Worm (Caenorhabditis elegans) whole organism, dauer: Measurements from ENCODE around the gene T28F3.5.

Experiments used
- unc-62 ChIP-seq: sonication (generic microtip); optimal IDR thresholded peaks from 2 replicates; lab custom pipeline; 2017; ENCODE audit warnings: missing biosample characterization, missing genetic modification reagents, missing genetic modification characterization

The T28F3.5 gene

ce11 chrIV:17294489-17294888, at the start of gene T28F3.5:
T28F3.5 (plus strand) TSS chrIV:17294789.
- TF ChIP-seq unc-62 (GFP tag; lab: Kevin White, UChicago) = no peak

ce11 chrIV:17245200-17245599, 49.4 kb upstream of the T28F3.5 start, which contains the start of gene ZK550.2:
ZK550.2 (plus strand) TSS chrIV:17245584.
- no peak for TF ChIP-seq unc-62 (GFP tag; lab: Kevin White, UChicago)

ce11 chrIV:17247184-17247583, 47.4 kb upstream of the T28F3.5 start:
- no peak for TF ChIP-seq unc-62 (GFP tag; lab: Kevin White, UChicago)

ce11 chrIV:17248538-17248937, 46.1 kb upstream of the T28F3.5 start:
- TF ChIP-seq unc-62 (GFP tag; lab: Kevin White, UChicago) = no peak

- TF ChIP-seq unc-62 (GFP tag; lab: Kevin White, UChicago) = no peak
Observed at ce11 chrIV:17249691-17250181, 44.9 kb upstream of the T28F3.5 start, which contains the start of gene eelo-2. eelo-2 (plus strand) TSS chrIV:17250131.

- TF ChIP-seq unc-62 (GFP tag; lab: Kevin White, UChicago) = no peak
Observed at ce11 chrIV:17253435-17253834, 41.2 kb upstream of the T28F3.5 start.

ce11 chrIV:17255001-17255400, 39.6 kb upstream of the T28F3.5 start, which contains the start of gene gtf-2E1:
gtf-2E1 (plus strand) TSS chrIV:17255301.
- TF ChIP-seq unc-62 (GFP tag; lab: Kevin White, UChicago) = no peak

- TF ChIP-seq unc-62 (GFP tag; lab: Kevin White, UChicago) = no peak
Observed at ce11 chrIV:17258824-17259223, 35.8 kb upstream of the T28F3.5 start.

ce11 chrIV:17259310-17259709, 35.3 kb upstream of the T28F3.5 start, which contains the start of gene phyh-1:
phyh-1 (minus strand) TSS chrIV:17259410.
- TF ChIP-seq unc-62 (GFP tag; lab: Kevin White, UChicago) = no peak

- TF ChIP-seq unc-62 (GFP tag; lab: Kevin White, UChicago) = no peak
Observed at ce11 chrIV:17262385-17262784, 32.2 kb upstream of the T28F3.5 start, which contains the start of gene ZK550.6. ZK550.6 (minus strand) TSS chrIV:17262485.

- TF ChIP-seq unc-62 (GFP tag; lab: Kevin White, UChicago) = no peak
Observed at ce11 chrIV:17263714-17264113, 30.9 kb upstream of the T28F3.5 start.

ce11 chrIV:17264714-17265113, 29.9 kb upstream of the T28F3.5 start, which contains the start of gene F26D10.13:
F26D10.13 (minus strand) TSS chrIV:17264814.
- TF ChIP-seq unc-62 (GFP tag; lab: Kevin White, UChicago) = no peak

ce11 chrIV:17265279-17265678, 29.3 kb upstream of the T28F3.5 start, which contains the start of gene str-187:
str-187 (plus strand) TSS chrIV:17265579.
- TF ChIP-seq unc-62 (GFP tag; lab: Kevin White, UChicago) = no peak

ce11 chrIV:17265716-17266115, 28.9 kb upstream of the T28F3.5 start:
- TF ChIP-seq unc-62 (GFP tag; lab: Kevin White, UChicago) = no peak

ce11 chrIV:17267304-17267891, 27.2 kb upstream of the T28F3.5 start:
- no peak for TF ChIP-seq unc-62 (GFP tag; lab: Kevin White, UChicago)

- no peak for TF ChIP-seq unc-62 (GFP tag; lab: Kevin White, UChicago)
Observed at ce11 chrIV:17268069-17268468, 26.5 kb upstream of the T28F3.5 start.

- TF ChIP-seq unc-62 (GFP tag; lab: Kevin White, UChicago) = no peak
Observed at ce11 chrIV:17268628-17269027, 26.0 kb upstream of the T28F3.5 start.
